Fruit fly (Drosophila melanogaster) whole organism, adult: ENCODE data around the gene CG31156.

Experiments used
- CG11617 ChIP-seq: fragments of 200-800 bp; sonication (Bioruptor generic); optimal IDR thresholded peaks from 2 replicates; lab custom pipeline; 2017; ENCODE audit warnings: mild to moderate bottlenecking, missing biosample characterization, missing genetic modification reagents, missing genetic modification characterization
- CG12768 ChIP-seq: fragments of 200-800 bp; sonication (Bioruptor generic); optimal IDR thresholded peaks from 2 replicates; lab custom pipeline; 2017; ENCODE audit warnings: missing biosample characterization, missing genetic modification characterization, mild to moderate bottlenecking, moderate library complexity, missing genetic modification reagents
- CG14711 ChIP-seq: fragments of 200-800 bp; sonication (Bioruptor generic); optimal IDR thresholded peaks from 2 replicates; lab custom pipeline; 2018; ENCODE audit warnings: missing biosample characterization, mild to moderate bottlenecking, missing genetic modification characterization, moderate library complexity
- CG1620 ChIP-seq: fragments of 200-800 bp; sonication (Bioruptor generic); optimal IDR thresholded peaks from 2 replicates; lab custom pipeline; 2016; ENCODE audit warnings: missing biosample characterization, missing genetic modification characterization
- CG33017 ChIP-seq: fragments of 200-800 bp; sonication (Bioruptor generic); optimal IDR thresholded peaks from 2 replicates; lab custom pipeline; 2018; ENCODE audit warnings: missing biosample characterization, mild to moderate bottlenecking, missing genetic modification characterization, moderate library complexity
- CG5204 ChIP-seq: fragments of 200-800 bp; sonication (Bioruptor generic); optimal IDR thresholded peaks from 2 replicates; lab custom pipeline; 2016; ENCODE audit warnings: missing biosample characterization, missing genetic modification characterization
- CG7045 ChIP-seq: fragments of 200-800 bp; sonication (Bioruptor generic); optimal IDR thresholded peaks from 2 replicates; lab custom pipeline; 2017; ENCODE audit warnings: missing biosample characterization, mild to moderate bottlenecking, missing genetic modification characterization
- CG7101 ChIP-seq: fragments of 200-800 bp; sonication (Bioruptor generic); optimal IDR thresholded peaks from 2 replicates; lab custom pipeline; 2018; ENCODE audit warnings: missing biosample characterization, mild to moderate bottlenecking, missing genetic modification characterization, moderate library complexity
- Clk ChIP-seq: fragments of 200-800 bp; sonication (Bioruptor generic); optimal IDR thresholded peaks from 2 replicates; lab custom pipeline; 2017; ENCODE audit warnings: missing biosample characterization, missing genetic modification characterization
- Crg-1 ChIP-seq: fragments of 200-800 bp; sonication (Bioruptor generic); optimal IDR thresholded peaks from 2 replicates; lab custom pipeline; 2016; ENCODE audit warnings: missing biosample characterization, missing genetic modification characterization
- Hr96 ChIP-seq: fragments of 200-800 bp; sonication (Bioruptor generic); optimal IDR thresholded peaks from 2 replicates; lab custom pipeline; 2016; ENCODE audit warnings: missing biosample characterization, missing genetic modification characterization
- Mnt ChIP-seq: fragments of 200-800 bp; sonication (Bioruptor generic); optimal IDR thresholded peaks from 2 replicates; lab custom pipeline; 2016; ENCODE audit warnings: missing biosample characterization, mild to moderate bottlenecking, missing genetic modification characterization
- bab1 ChIP-seq: fragments of 200-800 bp; sonication (Bioruptor generic); optimal IDR thresholded peaks from 3 replicates; lab custom pipeline; 2019; ENCODE audit warnings: missing biosample characterization, mild to moderate bottlenecking, missing genetic modification characterization, moderate library complexity
- cic ChIP-seq: fragments of 200-800 bp; sonication (Bioruptor generic); optimal IDR thresholded peaks from 2 replicates; lab custom pipeline; 2017; ENCODE audit warnings: missing biosample characterization, mild to moderate bottlenecking, missing genetic modification characterization, moderate library complexity
- cnc ChIP-seq, 2 experiments: fragments of >200 bp; optimal IDR thresholded peaks; 2 replicates each; lab custom pipeline; 2017
- kay ChIP-seq: fragments of 200-800 bp; sonication (Bioruptor generic); peaks from one replicate; lab custom pipeline; 2016; ENCODE audit warnings: missing biosample characterization, missing genetic modification characterization, borderline replicate concordance
- ovo ChIP-seq: fragments of 200-800 bp; sonication (Bioruptor generic); optimal IDR thresholded peaks from 2 replicates; lab custom pipeline; 2016; ENCODE audit warnings: missing biosample characterization, missing genetic modification characterization
- pad ChIP-seq: fragments of 200-800 bp; sonication (Bioruptor generic); optimal IDR thresholded peaks from 3 replicates; lab custom pipeline; 2017; ENCODE audit warnings: missing biosample characterization, missing genetic modification characterization, mild to moderate bottlenecking, moderate library complexity, missing genetic modification reagents
- tj ChIP-seq: fragments of 200-800 bp; sonication (Bioruptor generic); optimal IDR thresholded peaks from 3 replicates; lab custom pipeline; 2017; ENCODE audit warnings: missing biosample characterization, mild to moderate bottlenecking, missing genetic modification characterization, moderate library complexity
- toe ChIP-seq: fragments of 200-800 bp; sonication (Bioruptor generic); optimal IDR thresholded peaks from 2 replicates; lab custom pipeline; 2016; ENCODE audit warnings: missing biosample characterization, missing genetic modification characterization

Gene CG31156

dm6 chr3R:22565732-22566131 lies 47.7 kb downstream of the CG31156 start:
- TF ChIP-seq toe (no peak), ovo (GFP tag; lab: Kevin White, UChicago) (no peak), pad (GFP tag; lab: Kevin White, UChicago) (no peak), CG7101 (tag; lab: Kevin White, UChicago) (no peak), CG12768 (no peak), cic (GFP tag; lab: Kevin White, UChicago) (no peak), Crg-1 (no peak), CG11617 (GFP tag; lab: Kevin White, UChicago) (no peak), Mnt (GFP tag; lab: Kevin White, UChicago) (no peak), tj (no peak), kay (GFP tag; lab: Kevin White, UChicago) (no peak), CG5204 (GFP tag; lab: Kevin White, UChicago) (no peak), CG7045 (no peak), Hr96 (GFP tag; lab: Kevin White, UChicago) (no peak), cnc (optimal IDR thresholded peaks at IDR 0.05; lab: Kevin White, UChicago) (no peak)

- TF ChIP-seq Clk (GFP tag; lab: Kevin White, UChicago) = no peak
- TF ChIP-seq cnc (optimal IDR thresholded peaks at IDR 0.05; lab: Kevin White, UChicago) = no peak
- no peak for TF ChIP-seq ovo (GFP tag; lab: Kevin White, UChicago)
- no peak for TF ChIP-seq Mnt (GFP tag; lab: Kevin White, UChicago)
- no peak for TF ChIP-seq CG14711
- TF ChIP-seq toe = no peak
- TF ChIP-seq CG1620 (GFP tag; lab: Kevin White, UChicago) = no peak
- no peak for TF ChIP-seq pad (GFP tag; lab: Kevin White, UChicago)
- TF ChIP-seq CG7045 = no peak
- no peak for TF ChIP-seq CG12768
- no peak for TF ChIP-seq Hr96 (GFP tag; lab: Kevin White, UChicago)
- no peak for TF ChIP-seq cic (GFP tag; lab: Kevin White, UChicago)
- no peak for TF ChIP-seq bab1 (GFP tag; lab: Kevin White, UChicago)
- TF ChIP-seq CG5204 (GFP tag; lab: Kevin White, UChicago) = no peak
- no peak for TF ChIP-seq CG33017
- TF ChIP-seq kay (GFP tag; lab: Kevin White, UChicago) = no peak
Measured at dm6 chr3R:22564707-22565106, 48.7 kb downstream of the CG31156 start.

DNA sequence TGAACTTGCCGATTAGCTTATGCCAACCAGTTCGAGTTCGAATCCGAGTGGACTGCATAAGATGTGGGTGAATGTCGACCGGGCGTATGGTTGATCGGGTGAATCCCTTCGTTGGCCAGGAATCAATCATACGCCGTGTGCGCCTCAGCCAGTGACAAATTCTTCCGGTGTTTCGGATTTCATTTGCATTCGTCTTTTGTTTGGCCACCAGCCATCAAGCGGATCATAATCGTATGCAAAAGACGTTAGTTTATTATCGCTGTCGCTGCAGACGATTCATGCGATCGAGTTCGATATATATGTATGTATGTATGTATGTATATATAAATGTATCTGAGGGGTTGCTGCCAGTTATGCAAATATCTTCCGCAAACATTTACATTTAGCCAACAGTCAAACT lies 49.4 kb downstream of the CG31156 start:
- no peak for TF ChIP-seq Hr96 (GFP tag; lab: Kevin White, UChicago)
- no peak for TF ChIP-seq ovo (GFP tag; lab: Kevin White, UChicago)
- TF ChIP-seq CG12768 = no peak
- TF ChIP-seq CG7101 (tag; lab: Kevin White, UChicago) = no peak
- no peak for TF ChIP-seq cnc (optimal IDR thresholded peaks at IDR 0.05; lab: Kevin White, UChicago)
- TF ChIP-seq CG11617 (GFP tag; lab: Kevin White, UChicago) = no peak
- TF ChIP-seq Crg-1 = no peak

DNA sequence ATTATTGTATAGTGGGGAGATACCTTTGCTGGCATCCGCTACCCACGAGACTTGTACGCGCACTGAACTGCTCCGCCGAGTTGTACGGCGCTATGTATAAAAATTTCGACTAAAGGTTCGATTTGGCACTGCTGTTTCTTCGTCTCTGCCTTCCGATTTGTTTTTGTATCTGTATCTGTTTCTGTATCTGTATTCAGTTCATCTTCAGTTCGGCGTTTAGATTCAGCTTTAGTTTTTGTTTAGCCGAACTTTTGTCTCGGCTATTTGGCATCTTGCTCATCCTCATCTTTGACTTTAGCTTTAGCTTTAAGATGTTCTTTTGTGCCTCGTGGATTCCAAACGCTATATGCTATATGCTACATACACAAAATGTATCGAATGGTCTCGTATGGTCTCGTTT lies 51.0 kb downstream of the CG31156 start, which contains the start of gene sit:
sit (minus strand) TSS at position 71 of the 400 bp plus-strand sequence.
- TF ChIP-seq Hr96 (GFP tag; lab: Kevin White, UChicago) (no peak), Crg-1 (no peak), bab1 (GFP tag; lab: Kevin White, UChicago) (no peak), CG1620 (GFP tag; lab: Kevin White, UChicago) (no peak), pad (GFP tag; lab: Kevin White, UChicago) (no peak), cnc (optimal IDR thresholded peaks at IDR 0.05; lab: Kevin White, UChicago) (no peak), toe (no peak), CG14711 (no peak), tj (no peak), CG11617 (GFP tag; lab: Kevin White, UChicago) (no peak), CG5204 (GFP tag; lab: Kevin White, UChicago) (no peak), ovo (GFP tag; lab: Kevin White, UChicago) (no peak), CG12768 (no peak), CG7045 (no peak)

DNA sequence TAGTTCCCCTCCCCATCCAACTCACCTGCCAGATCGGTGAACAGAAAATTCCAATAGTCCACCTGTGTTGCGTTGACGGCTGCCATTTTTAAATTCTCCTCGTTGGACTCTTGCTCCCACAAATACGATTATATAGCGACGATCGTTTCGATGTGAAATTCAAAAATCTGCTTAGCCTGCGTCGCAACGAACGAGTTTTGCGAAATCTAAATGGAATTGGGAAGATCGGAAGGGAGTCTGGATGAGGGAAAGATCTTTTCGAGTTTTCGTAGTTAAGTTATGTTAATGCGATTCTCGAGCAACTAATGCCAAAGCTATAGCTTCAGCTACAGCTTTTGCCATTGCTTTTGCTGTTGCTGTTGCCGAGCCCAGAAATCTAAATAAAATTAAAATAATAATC lies 53.2 kb downstream of the CG31156 start:
- no peak for TF ChIP-seq CG12768
- no peak for TF ChIP-seq CG11617 (GFP tag; lab: Kevin White, UChicago)
- no peak for TF ChIP-seq kay (GFP tag; lab: Kevin White, UChicago)
- no peak for TF ChIP-seq tj
- TF ChIP-seq CG5204 (GFP tag; lab: Kevin White, UChicago) = no peak
- no peak for TF ChIP-seq CG7101 (tag; lab: Kevin White, UChicago)
- TF ChIP-seq Hr96 (GFP tag; lab: Kevin White, UChicago) = no peak
- TF ChIP-seq CG33017 = no peak
- TF ChIP-seq Mnt (GFP tag; lab: Kevin White, UChicago) = no peak
- TF ChIP-seq CG7045 = no peak
- no peak for TF ChIP-seq bab1 (GFP tag; lab: Kevin White, UChicago)
- no peak for TF ChIP-seq Crg-1
- TF ChIP-seq cnc (optimal IDR thresholded peaks at IDR 0.05; lab: Kevin White, UChicago) = no peak
- no peak for TF ChIP-seq CG14711
- TF ChIP-seq ovo (GFP tag; lab: Kevin White, UChicago) = no peak
- no peak for TF ChIP-seq cic (GFP tag; lab: Kevin White, UChicago)
- no peak for TF ChIP-seq toe
